Fruit fly (Drosophila melanogaster): ENCODE measurements around the gene CG7300.
A peak's percentile ranks its signal among the peaks of the same experiment; 100 is the strongest.

Gene CG7300

dm6 chr2L:10665603-10666002, 32.2 kb downstream of the CG7300 start (continued):
- TF ChIP-seq cas (GFP tag; IDR thresholded peaks at IDR 0.05) (no peak), Ets65A (GFP tag) (peak; percentile 94), CG31388 (GFP tag; optimal IDR thresholded peaks at IDR 0.05) (peak; percentile 6), sob (GFP tag; IDR thresholded peaks at IDR 0.05) (peak; percentile 87), sr (GFP tag; IDR thresholded peaks at IDR 0.05) (peak; percentile 66; the same call in 1 of the 3 replicates), Mrtf (GFP tag; IDR thresholded peaks at IDR 0.05) (peak; percentile 89), nerfin-1 (tag; optimal IDR thresholded peaks at IDR 0.05) (no peak), usp (GFP tag; optimal IDR thresholded peaks at IDR 0.05) (no peak), CG12769 (tag; optimal IDR thresholded peaks at IDR 0.05) (peak; percentile 87), CG4404 (GFP tag; IDR thresholded peaks at IDR 0.05) (peak; percentile 56), Dip3 (GFP tag; optimal IDR thresholded peaks at IDR 0.05) (peak; percentile 69), gt (GFP tag; IDR thresholded peaks at IDR 0.05) (no peak), TFAM (GFP tag; optimal IDR thresholded peaks at IDR 0.05) (no peak), Ssrp (tag; optimal IDR thresholded peaks at IDR 0.05) (peak; percentile 61), vnd (GFP tag; IDR thresholded peaks at IDR 0.05; ENCODE audit: partially characterized antibody) (no peak), CG1529 (GFP tag; optimal IDR thresholded peaks at IDR 0.05) (peak; percentile 14), nom (GFP tag; optimal IDR thresholded peaks at IDR 0.05) (peak; percentile 23), CG13775 (GFP tag; optimal IDR thresholded peaks at IDR 0.05) (peak; percentile 39), Blimp-1 (GFP tag; optimal IDR thresholded peaks at IDR 0.05) (peak; percentile 61), CG6683 (GFP tag; optimal IDR thresholded peaks at IDR 0.05) (no peak), CG16813 (GFP tag; IDR thresholded peaks at IDR 0.05; ENCODE audit: partially characterized antibody) (no peak), CG6854 (GFP tag; optimal IDR thresholded peaks at IDR 0.05) (no peak), hbn (GFP tag; IDR thresholded peaks at IDR 0.05; ENCODE audit: partially characterized antibody) (no peak), Max (GFP tag; optimal IDR thresholded peaks at IDR 0.05) (peak; percentile 48), CG13287 (GFP tag; IDR thresholded peaks at IDR 0.05; ENCODE audit: partially characterized antibody) (no peak), B-H1 (GFP tag; IDR thresholded peaks at IDR 0.05) (peak; percentile 61), CG17802 (tag; optimal IDR thresholded peaks at IDR 0.05) (peak; percentile 43), CG9876 (GFP tag; optimal IDR thresholded peaks at IDR 0.05) (peak; percentile 55), zen (tag; optimal IDR thresholded peaks at IDR 0.05) (peak; percentile 57), disco-r (GFP tag; optimal IDR thresholded peaks at IDR 0.05) (peak; percentile 77), Fer3 (tag; optimal IDR thresholded peaks at IDR 0.05) (peak; percentile 77), ems (GFP tag; optimal IDR thresholded peaks at IDR 0.05) (peak; percentile 53), stc (GFP tag; IDR thresholded peaks at IDR 0.05) (peak; percentile 84), otp (GFP tag; IDR thresholded peaks at IDR 0.05) (peak; percentile 83), gcm2 (GFP tag; optimal IDR thresholded peaks at IDR 0.05) (peak; percentile 22), chn (GFP tag; optimal IDR thresholded peaks at IDR 0.05) (peak; percentile 75), HHEX (GFP tag; optimal IDR thresholded peaks at IDR 0.05) (peak; percentile 68), CG18599 (GFP tag; optimal IDR thresholded peaks at IDR 0.05) (peak; percentile 65), CG10462 (GFP tag; optimal IDR thresholded peaks at IDR 0.05) (peak; percentile 56), CG12391 (tag; optimal IDR thresholded peaks at IDR 0.05) (peak; percentile 80), Mes4 (GFP tag; optimal IDR thresholded peaks at IDR 0.05) (peak; percentile 66), E2f1 (GFP tag; IDR thresholded peaks at IDR 0.05) (peak; percentile 87), Rfx (GFP tag; IDR thresholded peaks at IDR 0.05) (peak; percentile 87), NC2α (GFP tag; optimal IDR thresholded peaks at IDR 0.05) (peak; percentile 42), CG1792 (GFP tag; optimal IDR thresholded peaks at IDR 0.05) (peak; percentile 65), peb (GFP tag; IDR thresholded peaks at IDR 0.05) (peak; percentile 58; the same call in 1 of the 2 replicates), CG12299 (tag; optimal IDR thresholded peaks at IDR 0.05) (no peak), CG11696 (GFP tag; IDR thresholded peaks at IDR 0.05) (peak; percentile 76), Asciz (GFP tag; optimal IDR thresholded peaks at IDR 0.05) (peak; percentile 62), schlank (tag; optimal IDR thresholded peaks at IDR 0.05) (peak; percentile 6), CG7372 (GFP tag; IDR thresholded peaks at IDR 0.05) (peak; percentile 73; the same call in 1 of the 2 replicates)
